Fruit fly (Drosophila melanogaster): ENCODE measurements around the gene Plp.
A peak's percentile ranks its signal among the peaks of the same experiment; 100 is the strongest.

Gene Plp

dm6 chr3L:15142004-15142890 is 47.7 kb upstream of the Plp start, which contains the start of gene Pdi (continued):
- TF ChIP-seq gce (GFP tag; IDR thresholded peaks at IDR 0.05) (0 out of 3 replicates have a peak, but pooled peaks have one; percentile 1), GATAe (GFP tag; conservative IDR thresholded peaks at IDR 0.05) (no peak), CG8290 (GFP tag; optimal IDR thresholded peaks at IDR 0.05) (no peak), CG8290 (tag; optimal IDR thresholded peaks at IDR 0.05) (peak; percentile 14 to 50), exex (tag; optimal IDR thresholded peaks at IDR 0.05) (peak; percentile 12), ash1 (GFP tag; optimal IDR thresholded peaks at IDR 0.05) (no peak), D19B (GFP tag; optimal IDR thresholded peaks at IDR 0.05) (no peak), unc-4 (GFP tag; IDR thresholded peaks at IDR 0.05; ENCODE audit: partially characterized antibody) (peak; percentile 83), NC2α (GFP tag; optimal IDR thresholded peaks at IDR 0.05) (peak; percentile 75), caup (GFP tag; optimal IDR thresholded peaks at IDR 0.05; ENCODE audit: severe bottlenecking) (peak; percentile 4), CG3163 (GFP tag; optimal IDR thresholded peaks at IDR 0.05) (no peak), CG9215 (GFP tag; IDR thresholded peaks at IDR 0.05) (no peak), CG8924 (tag; optimal IDR thresholded peaks at IDR 0.05) (peak; percentile 11), CG7786 (GFP tag; optimal IDR thresholded peaks at IDR 0.05) (no peak), ap (GFP tag; IDR thresholded peaks at IDR 0.05) (no peak), dmrt99B (tag; optimal IDR thresholded peaks at IDR 0.05) (peak; percentile 20), HLH3B (GFP tag; IDR thresholded peaks at IDR 0.05) (peak; percentile 33; the same call in 1 of the 2 replicates), mam (GFP tag; optimal IDR thresholded peaks at IDR 0.05) (no peak), Mad (GFP tag; optimal IDR thresholded peaks at IDR 0.05) (peak; percentile 57), dati (GFP tag; IDR thresholded peaks at IDR 0.05) (no peak), CG7987 (GFP tag; optimal IDR thresholded peaks at IDR 0.05) (peak; percentile 49), D (optimal IDR thresholded peaks at IDR 0.05) (peak; percentile 24), D (GFP tag; optimal IDR thresholded peaks at IDR 0.05) (no peak), CG10979 (tag; optimal IDR thresholded peaks at IDR 0.05) (no peak), CG15479 (GFP tag; optimal IDR thresholded peaks at IDR 0.05) (no peak), CG5245 (GFP tag; optimal IDR thresholded peaks at IDR 0.05) (peak; percentile 16), CG42726 (GFP tag; IDR thresholded peaks at IDR 0.05; ENCODE audit: partially characterized antibody) (peak; percentile 70), CG12236 (GFP tag; optimal IDR thresholded peaks at IDR 0.05) (no peak), CG34422 (GFP tag; IDR thresholded peaks at IDR 0.05) (peak; percentile 78; the same call in 1 of the 3 replicates), CG30403 (GFP tag; optimal IDR thresholded peaks at IDR 0.05) (peak; percentile 21), CG7556 (GFP tag; optimal IDR thresholded peaks at IDR 0.05) (no peak), ara (GFP tag; IDR thresholded peaks at IDR 0.05) (no peak), ems (GFP tag; optimal IDR thresholded peaks at IDR 0.05) (peak; percentile 35), Ptx1 (GFP tag; IDR thresholded peaks at IDR 0.05) (no peak), CG6689 (GFP tag; IDR thresholded peaks at IDR 0.05) (no peak), CG4820 (GFP tag; optimal IDR thresholded peaks at IDR 0.05) (no peak), dpn (GFP tag; optimal IDR thresholded peaks at IDR 0.05) (peak in 1 of 2 experiments; percentile 51), CG12659 (GFP tag; optimal IDR thresholded peaks at IDR 0.05) (peak; percentile 81), Neu2 (GFP tag; optimal IDR thresholded peaks at IDR 0.05; ENCODE audit: borderline replicate concordance) (no peak), sim (GFP tag; IDR thresholded peaks at IDR 0.05) (no peak), slbo (GFP tag; IDR thresholded peaks at IDR 0.05) (no peak), CG1602 (GFP tag; optimal IDR thresholded peaks at IDR 0.05) (peak; percentile 0), Sox102F (GFP tag; optimal IDR thresholded peaks at IDR 0.05) (no peak), br (optimal IDR thresholded peaks at IDR 0.05) (no peak), pb (GFP tag; optimal IDR thresholded peaks at IDR 0.05) (no peak), Nf-YC (tag; optimal IDR thresholded peaks at IDR 0.05) (peak; percentile 36), nerfin-2 (GFP tag; IDR thresholded peaks at IDR 0.05; ENCODE audit: partially characterized antibody) (peak; percentile 61), Dbx (GFP tag; IDR thresholded peaks at IDR 0.05) (0 out of 3 replicates have a peak, but pooled peaks have one; percentile 33), Lpt (GFP tag; optimal IDR thresholded peaks at IDR 0.05) (no peak), CG18764 (GFP tag; optimal IDR thresholded peaks at IDR 0.05) (no peak)

Data from whole organism, embryonic.